Worm (Caenorhabditis elegans) whole organism, L4/young adult: Measurements from ENCODE around the gene C33A11.2.

ENCODE experiments used
- W03F9.2 ChIP-seq: fragments of 150-350 bp; optimal IDR thresholded peaks from 2 replicates; lab custom pipeline; 2014; ENCODE audit warnings: missing biosample characterization, missing genetic modification characterization
- dao-5 ChIP-seq: sonication (generic microtip); optimal IDR thresholded peaks from 2 replicates; lab custom pipeline; 2016; ENCODE audit warnings: missing genotype, missing genetic modification characterization, moderate library complexity, missing compliant biosample characterization
- him-1 ChIP-seq: sonication (generic microtip); optimal IDR thresholded peaks from 2 replicates; lab custom pipeline; 2016; ENCODE audit warnings: missing genotype, missing genetic modification reagents, missing genetic modification characterization, missing compliant biosample characterization

C33A11.2 gene

DNA sequence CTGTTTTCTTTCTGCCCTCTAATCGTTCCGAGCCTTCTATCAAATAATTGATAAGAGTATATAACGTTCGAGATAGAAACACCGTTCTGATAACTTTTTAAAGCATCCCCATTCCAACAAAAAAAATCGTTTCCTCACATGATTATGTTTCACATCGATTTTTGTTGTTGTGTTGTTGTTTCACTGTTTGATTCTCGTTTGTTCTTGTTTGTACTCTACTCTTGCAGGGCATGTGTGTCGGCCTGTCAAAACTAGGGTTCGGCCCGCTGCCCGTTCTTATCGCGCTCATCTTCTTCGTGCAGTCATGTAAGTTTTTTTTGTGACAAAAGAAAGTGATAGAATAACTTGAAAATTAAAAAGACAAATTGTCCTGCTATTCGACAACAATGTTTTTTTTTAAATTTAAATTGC lies at the start of gene C33A11.2:
Gene C33A11.2, plus strand, starts transcription at position 226 of the 411 bp plus-strand sequence.
- TF ChIP-seq dao-5 (tag; lab: Kevin White, UChicago) (no peak), W03F9.2 (no peak), him-1 (tag; lab: Kevin White, UChicago) (no peak)

DNA sequence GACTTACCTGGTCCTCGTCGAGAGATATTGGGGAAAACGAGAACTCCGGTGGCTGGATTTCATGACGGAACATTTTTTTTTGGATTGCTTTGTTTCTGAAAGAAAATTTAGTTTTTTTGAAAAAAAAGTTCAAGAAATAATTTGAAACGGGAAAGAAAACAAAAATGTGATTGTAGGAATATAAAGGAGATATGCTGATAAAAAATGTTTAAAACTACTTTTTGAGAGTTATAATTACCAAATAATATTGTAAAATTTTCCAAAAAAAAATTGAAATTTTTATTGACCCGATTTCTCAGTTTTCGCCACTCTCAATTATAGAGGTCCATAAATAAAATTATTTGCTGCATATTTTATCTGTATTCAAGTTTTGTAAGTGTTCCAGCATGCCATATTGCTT lies 48.6 kb upstream of the C33A11.2 start, which contains the start of gene glb-28:
Gene glb-28, minus strand, starts transcription at position 101 of the 400 bp plus-strand sequence.
- TF ChIP-seq W03F9.2 (no peak), him-1 (tag; lab: Kevin White, UChicago) (no peak), dao-5 (tag; lab: Kevin White, UChicago) (no peak)

DNA sequence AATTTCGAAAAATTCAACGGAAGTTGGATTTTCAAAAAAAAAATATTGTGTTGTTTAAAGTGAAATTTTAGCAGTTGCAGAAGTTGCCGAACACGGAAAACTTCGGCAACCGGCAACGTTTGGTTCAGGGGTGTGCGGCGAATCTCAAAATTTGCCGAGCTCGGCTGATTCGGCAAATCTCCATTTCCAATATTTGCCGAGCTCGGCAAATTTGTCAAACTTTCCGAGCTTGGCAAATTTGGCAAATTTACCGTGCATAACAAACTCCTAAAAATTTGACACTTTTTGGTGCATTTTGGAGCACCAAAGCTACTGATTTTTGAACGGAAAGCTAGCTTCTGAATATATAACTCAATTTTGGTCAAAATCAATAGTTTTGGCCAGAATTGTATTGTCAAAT lies 44.6 kb upstream of the C33A11.2 start:
- TF ChIP-seq W03F9.2 (no peak), him-1 (tag; lab: Kevin White, UChicago) (no peak), dao-5 (tag; lab: Kevin White, UChicago) (no peak)

ce11 chrX:15321791-15322190 lies 44.0 kb upstream of the C33A11.2 start:
- TF ChIP-seq dao-5 (tag; lab: Kevin White, UChicago) (no peak), W03F9.2 (no peak), him-1 (tag; lab: Kevin White, UChicago) (no peak)

DNA sequence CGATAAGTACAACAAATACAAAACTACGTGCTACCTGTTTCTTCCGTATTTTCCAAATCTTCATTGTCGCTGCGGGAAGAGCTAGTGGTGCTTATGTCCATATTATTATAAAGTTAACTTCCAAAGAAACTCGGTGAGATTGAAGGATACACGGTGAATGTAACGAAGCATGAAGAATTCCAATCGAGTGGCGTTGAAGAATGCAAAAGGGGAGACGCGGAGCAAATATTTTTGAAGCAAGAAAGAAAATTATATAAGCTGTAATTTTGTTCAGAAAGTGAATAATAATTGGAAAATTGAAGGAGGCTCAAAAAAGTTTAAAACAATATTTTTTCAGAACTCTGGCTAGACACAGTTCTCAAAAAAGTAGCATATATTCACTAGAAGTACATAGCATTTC lies 40.1 kb upstream of the C33A11.2 start, which contains the start of gene Y15E3A.3:
Gene Y15E3A.3, minus strand, starts transcription at position 101 of the 400 bp plus-strand sequence.
- TF ChIP-seq him-1 (tag; lab: Kevin White, UChicago): no peak
- no peak for TF ChIP-seq W03F9.2
- TF ChIP-seq dao-5 (tag; lab: Kevin White, UChicago): no peak

- TF ChIP-seq him-1 (tag; lab: Kevin White, UChicago) (no peak), dao-5 (tag; lab: Kevin White, UChicago) (no peak), W03F9.2 (no peak)
These were observed 38.6 kb upstream of the C33A11.2 start for ce11 chrX:15327238-15327637.

ce11 chrX:15328343-15328742 lies 37.4 kb upstream of the C33A11.2 start:
- TF ChIP-seq W03F9.2: no peak
- no peak for TF ChIP-seq dao-5 (tag; lab: Kevin White, UChicago)
- no peak for TF ChIP-seq him-1 (tag; lab: Kevin White, UChicago)

DNA sequence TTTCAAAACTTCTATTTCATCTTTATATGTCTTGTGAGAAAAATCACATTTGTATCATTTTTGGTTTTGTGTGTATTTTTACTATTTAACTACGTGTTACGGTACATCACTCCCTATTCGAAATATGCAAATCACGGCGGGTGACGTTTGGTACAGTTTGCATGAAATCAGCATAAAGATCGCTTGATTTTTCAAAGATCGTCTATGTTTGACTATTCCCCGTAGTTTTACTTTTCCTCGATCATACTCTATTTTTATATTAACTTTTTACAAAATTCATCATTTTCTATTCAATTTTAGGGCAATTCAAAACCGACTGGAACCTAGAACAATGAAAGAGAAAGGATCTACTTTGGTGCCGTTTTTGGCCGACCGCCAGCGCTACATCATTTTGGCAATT lies 35.1 kb upstream of the C33A11.2 start, which contains the start of gene Y15E3A.4:
Gene Y15E3A.4, plus strand, starts transcription at position 301 of the 400 bp plus-strand sequence.
- no peak for TF ChIP-seq W03F9.2
- no peak for TF ChIP-seq him-1 (tag; lab: Kevin White, UChicago)
- TF ChIP-seq dao-5 (tag; lab: Kevin White, UChicago): no peak

- TF ChIP-seq W03F9.2 (no peak), him-1 (tag; lab: Kevin White, UChicago) (no peak), dao-5 (tag; lab: Kevin White, UChicago) (no peak)
These were observed 30.9 kb upstream of the C33A11.2 start for ce11 chrX:15334897-15335296.

ce11 chrX:15335636-15336035 lies 30.2 kb upstream of the C33A11.2 start:
- TF ChIP-seq him-1 (tag; lab: Kevin White, UChicago): no peak
- TF ChIP-seq W03F9.2: no peak
- TF ChIP-seq dao-5 (tag; lab: Kevin White, UChicago): no peak

ce11 chrX:15336392-15336791 lies 29.4 kb upstream of the C33A11.2 start:
- TF ChIP-seq dao-5 (tag; lab: Kevin White, UChicago) (no peak), him-1 (tag; lab: Kevin White, UChicago) (no peak), W03F9.2 (no peak)

ce11 chrX:15338195-15338594 lies 27.6 kb upstream of the C33A11.2 start:
- TF ChIP-seq dao-5 (tag; lab: Kevin White, UChicago): no peak
- no peak for TF ChIP-seq him-1 (tag; lab: Kevin White, UChicago)
- no peak for TF ChIP-seq W03F9.2

ce11 chrX:15339807-15340596 lies 25.8 kb upstream of the C33A11.2 start, which contains the start of gene Y15E3A.5:
Y15E3A.5 (plus strand) TSS chrX:15340558.
- TF ChIP-seq dao-5 (tag; lab: Kevin White, UChicago): no peak
- TF ChIP-seq W03F9.2: no peak
- no peak for TF ChIP-seq him-1 (tag; lab: Kevin White, UChicago)

DNA sequence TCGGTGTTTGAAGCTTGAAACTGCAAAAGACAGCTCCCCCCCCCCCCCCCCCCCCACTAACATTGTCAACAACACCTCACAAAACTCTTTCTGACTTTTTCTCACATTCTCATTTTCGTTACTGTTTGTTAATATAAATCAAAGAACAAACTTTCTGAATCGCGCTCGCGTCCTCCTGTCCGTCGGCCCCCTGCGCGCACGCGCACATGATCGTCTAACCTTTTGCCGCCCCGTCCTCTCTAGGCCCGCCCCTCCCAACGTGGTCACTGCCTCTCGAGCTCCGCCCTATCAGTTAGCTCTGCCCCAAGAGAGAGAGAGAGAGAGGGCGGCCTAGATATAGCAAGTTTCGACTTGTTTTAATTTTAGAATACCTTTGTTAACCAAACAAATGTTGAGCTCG lies 25.0 kb upstream of the C33A11.2 start:
- TF ChIP-seq dao-5 (tag; lab: Kevin White, UChicago) (no peak), W03F9.2 (no peak), him-1 (tag; lab: Kevin White, UChicago) (no peak)
